Fruit fly (Drosophila melanogaster): ENCODE data around the gene opm.

opm gene

DNA sequence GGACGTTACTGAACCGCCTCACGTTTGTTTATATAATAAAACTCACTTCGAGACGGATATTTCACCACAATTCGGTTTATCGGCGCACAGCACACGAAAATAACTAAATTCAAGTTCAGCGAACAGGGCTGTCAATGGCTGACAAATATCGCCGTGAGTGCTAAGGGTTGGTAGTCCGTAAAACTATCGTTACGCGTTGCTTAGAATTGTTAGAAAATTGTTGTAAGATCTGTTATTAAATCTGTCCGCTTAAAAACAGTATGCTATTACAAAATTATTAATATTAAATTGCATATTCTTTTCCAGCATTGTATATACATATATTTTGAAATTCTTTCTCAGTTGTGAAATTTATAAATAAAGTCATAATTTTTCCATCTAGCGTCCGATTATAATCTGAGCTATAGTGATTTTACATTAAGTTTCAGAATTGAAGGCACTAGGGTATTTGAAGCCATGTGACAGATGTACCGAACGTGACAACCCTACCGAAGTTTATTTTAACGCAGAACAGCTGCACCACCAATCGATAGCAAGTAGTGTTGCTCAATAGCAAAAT is 18.4 kb upstream of the opm start, which contains the start of gene Cox17 (continued):
- TF ChIP-seq chinmo (GFP tag; IDR thresholded peaks at IDR 0.05; ENCODE audit: partially characterized antibody) (0 out of 4 replicates have a peak, but pooled peaks have one; percentile 67), pzg (GFP tag; optimal IDR thresholded peaks at IDR 0.05) (peak; percentile 46), zfh2 (GFP tag; optimal IDR thresholded peaks at IDR 0.05) (peak; percentile 86), Doc3 (GFP tag; IDR thresholded peaks at IDR 0.05; ENCODE audit: partially characterized antibody) (peak; percentile 75), D (optimal IDR thresholded peaks at IDR 0.05) (no peak), D (GFP tag; optimal IDR thresholded peaks at IDR 0.05) (peak; percentile 73), CG2875 (GFP tag; optimal IDR thresholded peaks at IDR 0.05) (peak; percentile 67), Deaf1 (tag; optimal IDR thresholded peaks at IDR 0.05) (peak; percentile 65), CG3847 (GFP tag; IDR thresholded peaks at IDR 0.05) (peak; percentile 83), fru (optimal IDR thresholded peaks at IDR 0.05) (no peak), mirr (GFP tag; optimal IDR thresholded peaks at IDR 0.05) (no peak), CG13894 (tag; optimal IDR thresholded peaks at IDR 0.05) (peak; percentile 82), slbo (GFP tag; IDR thresholded peaks at IDR 0.05) (peak; percentile 80), lov (optimal IDR thresholded peaks at IDR 0.05) (no peak), lov (GFP tag; IDR thresholded peaks at IDR 0.05) (no peak), Hsf (GFP tag; optimal IDR thresholded peaks at IDR 0.05) (peak; percentile 84), ERR (GFP tag; optimal IDR thresholded peaks at IDR 0.05) (no peak), CG7745 (tag; optimal IDR thresholded peaks at IDR 0.05) (no peak), Hmr (GFP tag; optimal IDR thresholded peaks at IDR 0.05) (peak; percentile 84), CG6689 (GFP tag; IDR thresholded peaks at IDR 0.05) (peak; percentile 74), ac (GFP tag; optimal IDR thresholded peaks at IDR 0.05) (no peak), CG11723 (GFP tag; optimal IDR thresholded peaks at IDR 0.05) (peak; percentile 70), CG33213 (GFP tag; optimal IDR thresholded peaks at IDR 0.05) (peak; percentile 16), crol (GFP tag; IDR thresholded peaks at IDR 0.05) (no peak), CG6791 (GFP tag; IDR thresholded peaks at IDR 0.05; ENCODE audit: partially characterized antibody) (peak; percentile 64; the same call in 2 of the 3 replicates), CG13296 (GFP tag; optimal IDR thresholded peaks at IDR 0.05) (peak; percentile 77), sens (GFP tag) (peak; percentile 95), CG12299 (tag; optimal IDR thresholded peaks at IDR 0.05) (peak; percentile 48), CG9797 (GFP tag; optimal IDR thresholded peaks at IDR 0.05) (peak; percentile 2), pho (GFP tag; optimal IDR thresholded peaks at IDR 0.05) (peak; percentile 74), Six4 (GFP tag; optimal IDR thresholded peaks at IDR 0.05) (peak; percentile 78), trem (tag; optimal IDR thresholded peaks at IDR 0.05) (peak; percentile 89), Dip3 (GFP tag; optimal IDR thresholded peaks at IDR 0.05) (peak; percentile 49), nerfin-1 (tag; optimal IDR thresholded peaks at IDR 0.05) (peak; percentile 75), CG2712 (tag; optimal IDR thresholded peaks at IDR 0.05) (peak; percentile 84), CG8089 (GFP tag; optimal IDR thresholded peaks at IDR 0.05) (peak; percentile 66), her (GFP tag; optimal IDR thresholded peaks at IDR 0.05) (peak; percentile 23), phol (tag; optimal IDR thresholded peaks at IDR 0.05) (peak; percentile 89), CG32532 (GFP tag; IDR thresholded peaks at IDR 0.05) (peak; percentile 72), CG8281 (tag; optimal IDR thresholded peaks at IDR 0.05) (peak; percentile 65), ham (GFP tag; IDR thresholded peaks at IDR 0.05) (no peak), CG13775 (GFP tag; optimal IDR thresholded peaks at IDR 0.05) (peak; percentile 90), corto (GFP tag; optimal IDR thresholded peaks at IDR 0.05) (no peak), CG2199 (GFP tag; IDR thresholded peaks at IDR 0.05) (no peak), CG12391 (tag; optimal IDR thresholded peaks at IDR 0.05) (peak; percentile 88), caup (GFP tag; optimal IDR thresholded peaks at IDR 0.05; ENCODE audit: severe bottlenecking) (peak; percentile 59), amos (GFP tag; IDR thresholded peaks at IDR 0.05; ENCODE audit: partially characterized antibody) (peak; percentile 71; the same call in 1 of the 2 replicates), CG14014 (GFP tag; IDR thresholded peaks at IDR 0.05) (peak; percentile 55; the same call in 1 of the 2 replicates), sna (GFP tag; IDR thresholded peaks at IDR 0.05; ENCODE audit: partially characterized antibody) (peak; percentile 75), CG3065 (GFP tag; optimal IDR thresholded peaks at IDR 0.05) (peak; percentile 60)
